Worm (Caenorhabditis elegans) whole organism, L4 larva: ENCODE measurements around the gene Y46B2A.3.

ENCODE experiments used
- F26F4.8 ChIP-seq: fragments of 200-800 bp; sonication (Bioruptor generic); conservative IDR thresholded peaks from 2 replicates; pipeline ENCODE4 v1.3.6; 2022; ENCODE audit warnings: missing genetic modification characterization, missing compliant biosample characterization
- F37D6.2 ChIP-seq: sonication (generic microtip); optimal IDR thresholded peaks from 2 replicates; lab custom pipeline; 2016; ENCODE audit warnings: mild to moderate bottlenecking, missing genetic modification characterization, missing compliant biosample characterization
- R02D3.7 ChIP-seq: fragments of 150-350 bp; sonication (generic microtip); optimal IDR thresholded peaks from 3 replicates; lab custom pipeline; 2014; ENCODE audit warnings: missing biosample characterization, missing genetic modification characterization
- Y48G9A.11 ChIP-seq: fragments of 200-800 bp; sonication (Bioruptor generic); IDR thresholded peaks from 2 replicates; pipeline ENCODE4 v1.3.6; 2022; ENCODE audit warnings: missing genetic modification reagents, missing genetic modification characterization, missing compliant biosample characterization
- Y5F2A.4 ChIP-seq: fragments of 200-800 bp; sonication (Bioruptor generic); optimal IDR thresholded peaks from 2 replicates; lab custom pipeline; 2018; ENCODE audit warnings: mild to moderate bottlenecking, missing genetic modification characterization, missing compliant biosample characterization
- Y75B8A.6 ChIP-seq: fragments of 200-800 bp; sonication (Bioruptor generic); IDR thresholded peaks from 2 replicates; pipeline ENCODE4 v1.3.6; 2022; ENCODE audit warnings: missing genetic modification reagents, missing genetic modification characterization, missing compliant biosample characterization
- ZK337.2 ChIP-seq: fragments of 200-800 bp; sonication (Bioruptor generic); IDR thresholded peaks from 2 replicates; pipeline ENCODE4 v1.3.6; 2022; ENCODE audit warnings: missing genetic modification reagents, missing genetic modification characterization, missing compliant biosample characterization
- aly-2 ChIP-seq: sonication (generic microtip); optimal IDR thresholded peaks from 2 replicates; lab custom pipeline; 2018; ENCODE audit warnings: missing biosample characterization, missing genetic modification characterization
- ama-1 ChIP-seq: fragments of 150-350 bp; optimal IDR thresholded peaks from 2 replicates; lab custom pipeline; 2014; ENCODE audit warnings: inconsistent platforms, mixed read lengths
- arid-1 ChIP-seq: fragments of 200-800 bp; sonication (Bioruptor generic); conservative IDR thresholded peaks from 2 replicates; pipeline ENCODE4 v1.3.6; 2022; ENCODE audit warnings: missing genetic modification reagents, missing genetic modification characterization, missing compliant biosample characterization
- ceh-20 ChIP-seq: fragments of 200-800 bp; sonication (Bioruptor generic); IDR thresholded peaks from 2 replicates; pipeline ENCODE4 v1.3.6; 2022; ENCODE audit warnings: missing genetic modification reagents, missing genetic modification characterization, missing compliant biosample characterization
- ceh-28 ChIP-seq: fragments of 150-350 bp; optimal IDR thresholded peaks from 2 replicates; lab custom pipeline; 2014; ENCODE audit warnings: missing biosample characterization, missing genetic modification reagents, missing genetic modification characterization
- ceh-44 ChIP-seq: fragments of 200-800 bp; sonication (Bioruptor generic); IDR thresholded peaks from 2 replicates; pipeline ENCODE4 v1.3.6; 2022; ENCODE audit warnings: missing genetic modification reagents, missing genetic modification characterization, missing compliant biosample characterization
- ceh-62 ChIP-seq: sonication (generic microtip); optimal IDR thresholded peaks from 2 replicates; lab custom pipeline; 2017; ENCODE audit warnings: missing biosample characterization, missing genetic modification characterization
- ces-1 ChIP-seq: fragments of 150-350 bp; sonication (generic microtip); optimal IDR thresholded peaks from 4 replicates; lab custom pipeline; 2014; ENCODE audit warnings: missing biosample characterization, missing genetic modification reagents, missing genetic modification characterization
- daf-16 ChIP-seq, 3 experiments: sonication (generic microtip); optimal IDR thresholded peaks; 2 replicates each; lab custom pipeline; 2016 to 2017; ENCODE audit warnings: missing genetic modification characterization in 3 of 3, missing genetic modification reagents in 3 of 3, mild to moderate bottlenecking in 2 of 3, missing compliant biosample characterization in 2 of 3, missing biosample characterization in 1 of 3, moderate library complexity in 1 of 3
- daf-19 ChIP-seq: fragments of 200-800 bp; sonication (Bioruptor generic); conservative IDR thresholded peaks from 2 replicates; pipeline ENCODE4 v1.3.6; 2022; ENCODE audit warnings: missing genetic modification characterization, missing compliant biosample characterization
- daf-8 ChIP-seq: fragments of 200-800 bp; sonication (Bioruptor generic); IDR thresholded peaks from 2 replicates; pipeline ENCODE4 v1.3.6; 2022; ENCODE audit warnings: missing genetic modification characterization, missing compliant biosample characterization
- dmd-6 ChIP-seq: fragments of 200-800 bp; sonication (Bioruptor generic); IDR thresholded peaks from 2 replicates; pipeline ENCODE4 v1.3.6; 2022; ENCODE audit warnings: missing genetic modification reagents, missing genetic modification characterization, missing compliant biosample characterization
- dmd-8 ChIP-seq: fragments of 200-800 bp; sonication (Bioruptor generic); IDR thresholded peaks from 2 replicates; pipeline ENCODE4 v1.3.6; 2022; ENCODE audit warnings: missing genetic modification characterization, missing compliant biosample characterization
- dpl-1 ChIP-seq: fragments of 150-350 bp; optimal IDR thresholded peaks from 2 replicates; lab custom pipeline; 2014; ENCODE audit warnings: missing biosample characterization, missing genetic modification reagents, missing genetic modification characterization
- duxl-1 ChIP-seq: sonication (generic microtip); optimal IDR thresholded peaks from 2 replicates; lab custom pipeline; 2016; ENCODE audit warnings: mild to moderate bottlenecking, missing genetic modification characterization, moderate library complexity, missing compliant biosample characterization; ENCODE audit not compliant: poor library complexity
- egl-27 ChIP-seq: sonication (generic microtip); optimal IDR thresholded peaks from 3 replicates; lab custom pipeline; 2017; ENCODE audit warnings: missing biosample characterization, missing genetic modification reagents, missing genetic modification characterization
- fkh-10 ChIP-seq: fragments of 150-350 bp; optimal IDR thresholded peaks from 2 replicates; lab custom pipeline; 2014; ENCODE audit warnings: missing biosample characterization, missing genetic modification reagents, missing genetic modification characterization
- hlh-11 ChIP-seq: fragments of 200-800 bp; sonication (Bioruptor generic); optimal IDR thresholded peaks from 2 replicates; lab custom pipeline; 2018; ENCODE audit warnings: mild to moderate bottlenecking, missing genetic modification characterization, missing compliant biosample characterization
- hlh-30 ChIP-seq: sonication (generic microtip); optimal IDR thresholded peaks from 2 replicates; lab custom pipeline; 2017; ENCODE audit warnings: antibody characterized with exemption, mild to moderate bottlenecking, missing genetic modification characterization, missing compliant biosample characterization; ENCODE audit not compliant: insufficient read depth
- lin-13 ChIP-seq: fragments of 150-350 bp; optimal IDR thresholded peaks from 2 replicates; lab custom pipeline; 2014; ENCODE audit warnings: missing biosample characterization, missing genetic modification reagents, missing genetic modification characterization
- lin-38 ChIP-seq: fragments of 200-800 bp; sonication (Bioruptor generic); IDR thresholded peaks from 2 replicates; pipeline ENCODE4 v1.3.6; 2022; ENCODE audit warnings: missing genetic modification reagents, missing genetic modification characterization, missing compliant biosample characterization
- lsy-2 ChIP-seq, 2 experiments: fragments of 150-350 bp in 1 of 2; sonication (generic microtip) in 1 of 2; optimal IDR thresholded peaks; 2 replicates each; lab custom pipeline; 2014 to 2017; ENCODE audit warnings: missing biosample characterization in 2 of 2, missing genetic modification characterization in 2 of 2
- madf-5 ChIP-seq, 2 experiments: fragments of 200-800 bp; sonication (Bioruptor generic); IDR thresholded peaks; 2 replicates each; pipeline ENCODE4 v1.3.6; 2022; ENCODE audit warnings: missing compliant biosample characterization in 2 of 2, missing genetic modification characterization in 2 of 2
- nhr-237 ChIP-seq: sonication (generic microtip); optimal IDR thresholded peaks from 2 replicates; lab custom pipeline; 2017; ENCODE audit warnings: missing biosample characterization, missing genetic modification characterization
- nhr-25 ChIP-seq: sonication (generic microtip); optimal IDR thresholded peaks from 2 replicates; lab custom pipeline; 2017; ENCODE audit warnings: missing genetic modification characterization, mild to moderate bottlenecking, missing compliant biosample characterization, antibody characterized with exemption, moderate library complexity, borderline replicate concordance; ENCODE audit not compliant: insufficient read depth
- nhr-28 ChIP-seq: fragments of 150-350 bp; optimal IDR thresholded peaks from 2 replicates; lab custom pipeline; 2014; ENCODE audit warnings: missing biosample characterization, missing genetic modification characterization
- nhr-42 ChIP-seq: fragments of 200-800 bp; sonication (Bioruptor generic); IDR thresholded peaks from 2 replicates; pipeline ENCODE4 v1.3.6; 2022; ENCODE audit warnings: missing genetic modification characterization, missing compliant biosample characterization
- nhr-6 ChIP-seq: fragments of 150-350 bp; optimal IDR thresholded peaks from 2 replicates; lab custom pipeline; 2014; ENCODE audit warnings: missing biosample characterization, missing genetic modification characterization
- nhr-76 ChIP-seq: fragments of 150-350 bp; optimal IDR thresholded peaks from 2 replicates; lab custom pipeline; 2014; ENCODE audit warnings: missing biosample characterization, missing genetic modification characterization
- nhr-77 ChIP-seq: fragments of 150-350 bp; optimal IDR thresholded peaks from 2 replicates; lab custom pipeline; 2014; ENCODE audit warnings: missing biosample characterization, missing genetic modification characterization
- pha-4 ChIP-seq, 2 experiments: fragments of 150-350 bp in 1 of 2; fragments of 200-800 bp in 1 of 2; sonication (Bioruptor generic) in 1 of 2; IDR thresholded peaks in 1 of 2; optimal IDR thresholded peaks in 1 of 2; 2 replicates each; pipeline versions ENCODE4 v1.3.6 to Lab custom; 2014 to 2022; ENCODE audit warnings: missing genetic modification characterization in 2 of 2, missing genetic modification reagents in 2 of 2, missing biosample characterization in 1 of 2, missing compliant biosample characterization in 1 of 2
- pqm-1 ChIP-seq: sonication (generic microtip); optimal IDR thresholded peaks from 2 replicates; lab custom pipeline; 2017; ENCODE audit warnings: missing biosample characterization, missing genetic modification characterization
- rbr-2 ChIP-seq: sonication (generic microtip); optimal IDR thresholded peaks from 2 replicates; lab custom pipeline; 2016; ENCODE audit warnings: missing genotype, missing genetic modification characterization, missing compliant biosample characterization
- sdz-12 ChIP-seq: fragments of 200-800 bp; sonication (Bioruptor generic); optimal IDR thresholded peaks from 2 replicates; lab custom pipeline; 2018; ENCODE audit warnings: mild to moderate bottlenecking, missing genetic modification characterization, missing compliant biosample characterization
- set-16 ChIP-seq: fragments of 200-800 bp; sonication (Bioruptor generic); IDR thresholded peaks from 2 replicates; pipeline ENCODE4 v1.3.6; 2022; ENCODE audit warnings: missing genetic modification reagents, missing genetic modification characterization, missing compliant biosample characterization
- skn-1 ChIP-seq: fragments of 150-350 bp; optimal IDR thresholded peaks from 2 replicates; lab custom pipeline; 2014; ENCODE audit warnings: missing biosample characterization, missing genetic modification characterization
- spr-3 ChIP-seq: fragments of 200-800 bp; sonication (Bioruptor generic); optimal IDR thresholded peaks from 2 replicates; lab custom pipeline; 2018; ENCODE audit warnings: mild to moderate bottlenecking, missing genetic modification characterization, missing compliant biosample characterization
- tag-97 ChIP-seq: fragments of 200-800 bp; sonication (Bioruptor generic); IDR thresholded peaks from 2 replicates; pipeline ENCODE4 v1.3.6; 2022; ENCODE audit warnings: missing genetic modification characterization, missing compliant biosample characterization
- unc-130 ChIP-seq: sonication (generic microtip); optimal IDR thresholded peaks from 2 replicates; lab custom pipeline; 2016; ENCODE audit warnings: missing genetic modification reagents, missing genetic modification characterization, missing compliant biosample characterization
- unc-62 ChIP-seq, 3 experiments: fragments of 150-350 bp in 1 of 3; sonication (generic microtip); optimal IDR thresholded peaks in 2 of 3; peaks in 1 of 3; 1 replicate in 1 of 3; 2 replicates in 2 of 3; lab custom pipeline; 2014 to 2017; ENCODE audit warnings: missing biosample characterization in 3 of 3, missing genetic modification characterization in 3 of 3, missing genetic modification reagents in 3 of 3, missing genotype in 1 of 3
- zfp-3 ChIP-seq: fragments of 200-800 bp; sonication (Bioruptor generic); conservative IDR thresholded peaks from 2 replicates; pipeline ENCODE4 v1.3.6; 2022; ENCODE audit warnings: missing genetic modification reagents, missing genetic modification characterization, missing compliant biosample characterization
- ztf-7 ChIP-seq: fragments of 150-350 bp; optimal IDR thresholded peaks from 2 replicates; lab custom pipeline; 2014; ENCODE audit warnings: missing biosample characterization, missing genetic modification characterization

The Y46B2A.3 gene

ce11 chrII:888024-888423 lies 21.3 kb upstream of the Y46B2A.3 start, which contains the start of gene T07D3.4 (continued):
- TF ChIP-seq sdz-12 (GFP tag; lab: Kevin White, UChicago) (no peak), Y5F2A.4 (GFP tag; lab: Kevin White, UChicago) (no peak), set-16 (no peak), hlh-30 (no peak), ceh-62 (tag; lab: Kevin White, UChicago) (no peak), tag-97 (GFP tag; lab: Robert Waterston, UW) (no peak), lin-38 (GFP tag; lab: Robert Waterston, UW) (no peak), fkh-10 (no peak), daf-8 (GFP tag; lab: Robert Waterston, UW) (no peak), ZK337.2 (no peak)

DNA sequence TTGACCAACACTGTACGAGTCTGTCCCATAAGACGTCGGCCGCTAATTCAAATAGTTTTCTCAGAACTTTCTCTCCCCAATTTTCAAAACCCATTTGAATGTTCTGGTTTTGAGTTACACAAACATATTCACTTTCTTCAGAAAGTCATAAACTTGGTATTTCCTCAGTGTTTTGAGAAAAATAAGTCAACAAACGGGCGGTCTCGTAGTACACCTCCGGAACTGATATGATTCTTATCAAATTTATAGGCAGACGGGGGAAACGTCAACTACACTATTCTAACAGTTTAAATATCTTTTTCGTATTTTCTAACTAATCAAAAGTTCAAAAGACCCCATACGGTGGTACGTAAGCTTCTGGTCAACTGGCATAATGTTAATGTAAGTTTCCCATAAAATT lies 17.5 kb upstream of the Y46B2A.3 start:
- TF ChIP-seq Y75B8A.6 (GFP tag; lab: Robert Waterston, UW) (no peak), ces-1 (no peak), daf-19 (GFP tag; lab: Robert Waterston, UW) (no peak), aly-2 (tag; lab: Kevin White, UChicago) (no peak), nhr-6 (no peak), dmd-8 (GFP tag; lab: Robert Waterston, UW) (no peak), zfp-3 (no peak), Y48G9A.11 (GFP tag; lab: Robert Waterston, UW) (no peak), ceh-20 (GFP tag; lab: Robert Waterston, UW) (no peak), nhr-42 (GFP tag; lab: Robert Waterston, UW) (no peak), ama-1 (lab: Kevin White, UChicago) (no peak), dpl-1 (GFP tag; lab: Kevin White, UChicago) (no peak), ceh-28 (tag; lab: Kevin White, UChicago) (no peak), nhr-76 (tag; lab: Kevin White, UChicago) (no peak), madf-5 (GFP tag; IDR thresholded peaks at IDR 0.05; lab: Robert Waterston, UW) (no peak), unc-62 (GFP tag; optimal IDR thresholded peaks at IDR 0.05 in 1 of 2; lab: Kevin White, UChicago) (peak in 1 of 2 experiments; percentile 73), unc-62 (tag; optimal IDR thresholded peaks at IDR 0.05; lab: Kevin White, UChicago) (no peak), fkh-10 (no peak), nhr-77 (tag; lab: Kevin White, UChicago) (peak; percentile 18), pqm-1 (tag; lab: Kevin White, UChicago) (peak; percentile 57), nhr-28 (tag; lab: Kevin White, UChicago) (peak; percentile 13), hlh-11 (tag; lab: Kevin White, UChicago) (peak; percentile 4), ceh-44 (GFP tag; lab: Robert Waterston, UW) (no peak), rbr-2 (no peak), skn-1 (tag; lab: Kevin White, UChicago) (no peak), arid-1 (no peak), nhr-237 (tag; lab: Kevin White, UChicago) (no peak), duxl-1 (tag; lab: Kevin White, UChicago) (no peak), R02D3.7 (tag; lab: Kevin White, UChicago) (no peak), nhr-25 (tag; lab: Kevin White, UChicago) (no peak), F26F4.8 (no peak), unc-130 (no peak), ztf-7 (tag; lab: Kevin White, UChicago) (no peak), lsy-2 (tag; optimal IDR thresholded peaks at IDR 0.05; lab: Kevin White, UChicago) (no peak), daf-16 (GFP tag; optimal IDR thresholded peaks at IDR 0.05; lab: Kevin White, UChicago) (no peak), daf-16 (tag; optimal IDR thresholded peaks at IDR 0.05; lab: Kevin White, UChicago) (peak; percentile 37), spr-3 (GFP tag; lab: Kevin White, UChicago) (no peak), pha-4 (GFP tag; IDR thresholded peaks at IDR 0.05; lab: Robert Waterston, UW) (no peak), pha-4 (tag; optimal IDR thresholded peaks at IDR 0.05; lab: Kevin White, UChicago) (no peak), F37D6.2 (tag; lab: Kevin White, UChicago) (no peak), daf-8 (GFP tag; lab: Robert Waterston, UW) (no peak), dmd-6 (GFP tag; lab: Robert Waterston, UW) (peak; percentile 15; the same call in 1 of the 2 replicates), lin-13 (GFP tag; lab: Kevin White, UChicago) (no peak), egl-27 (tag; lab: Kevin White, UChicago) (no peak)
